Fruit fly (Drosophila melanogaster): Measurements from ENCODE around the gene Tsp26A.

Tsp26A gene

DNA sequence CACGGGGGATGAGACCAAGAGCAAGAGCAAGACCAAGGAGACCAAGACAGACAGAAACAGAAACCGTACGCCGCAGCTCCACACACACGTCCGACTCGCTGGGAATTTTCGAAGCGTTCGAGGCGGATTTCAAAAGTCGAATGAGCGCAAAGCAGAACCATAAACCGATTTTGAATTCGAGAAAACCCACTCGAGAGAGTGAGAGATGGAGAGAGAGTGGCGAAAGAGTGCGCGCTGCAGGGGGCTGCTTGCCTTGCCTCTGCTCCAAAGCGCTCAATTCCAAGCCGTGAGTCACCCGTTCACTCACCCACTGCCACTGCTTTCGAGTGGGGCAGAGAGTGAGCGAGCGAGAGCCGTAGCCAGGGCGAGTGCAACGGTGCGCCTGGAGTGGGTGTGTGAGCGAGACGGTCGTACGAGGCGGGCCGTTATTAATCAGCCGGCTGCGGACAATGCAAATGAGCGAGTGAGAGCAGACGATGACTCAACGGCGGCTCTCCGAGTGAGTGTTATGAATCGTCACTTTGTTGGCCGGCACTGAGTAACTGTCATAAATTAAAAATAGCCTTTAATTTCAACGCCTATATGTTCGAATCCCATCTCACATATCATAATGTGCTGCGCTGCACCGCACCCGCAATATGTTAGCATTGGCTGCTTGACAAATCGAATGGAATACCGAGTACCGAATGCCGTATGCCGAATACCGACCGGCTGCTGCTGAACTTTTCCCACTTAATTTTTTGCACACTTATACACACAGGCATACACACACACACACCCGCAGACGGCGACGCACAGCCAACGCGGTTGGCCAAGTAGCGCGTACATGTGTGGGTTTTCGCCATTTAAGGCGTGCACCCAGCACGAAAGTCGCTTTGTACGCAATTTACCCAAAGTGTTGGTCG, 19.8 kb upstream of the Tsp26A start (continued):
- TF ChIP-seq CG12769 (tag; optimal IDR thresholded peaks at IDR 0.05) (peak; percentile 23), zf30C (GFP tag; optimal IDR thresholded peaks at IDR 0.05) (peak; percentile 26), CG8924 (tag; optimal IDR thresholded peaks at IDR 0.05) (peak; percentile 23), sqz (GFP tag; optimal IDR thresholded peaks at IDR 0.05) (peak; percentile 6), CG17829 (tag; optimal IDR thresholded peaks at IDR 0.05) (peak; percentile 5), prd (optimal IDR thresholded peaks at IDR 0.05) (no peak), prd (GFP tag; IDR thresholded peaks at IDR 0.05) (no peak), kay (GFP tag; optimal IDR thresholded peaks at IDR 0.05) (peak; percentile 98), NfI (GFP tag; optimal IDR thresholded peaks at IDR 0.05) (peak; percentile 4), CG18011 (GFP tag; optimal IDR thresholded peaks at IDR 0.05) (peak; percentile 13), Dad (GFP tag; optimal IDR thresholded peaks at IDR 0.05) (peak; percentile 21), odd (GFP tag; optimal IDR thresholded peaks at IDR 0.05) (peak; percentile 57), lov (optimal IDR thresholded peaks at IDR 0.05) (no peak), lov (GFP tag; IDR thresholded peaks at IDR 0.05) (no peak), Stat92E (GFP tag; optimal IDR thresholded peaks at IDR 0.05) (peak in 1 of 3 experiments; percentile 79), CG11723 (GFP tag; optimal IDR thresholded peaks at IDR 0.05) (no peak), sug (tag; optimal IDR thresholded peaks at IDR 0.05) (peak; percentile 99), ftz-f1 (GFP tag; optimal IDR thresholded peaks at IDR 0.05) (peak; percentile 58), BtbVII (GFP tag; optimal IDR thresholded peaks at IDR 0.05) (peak; percentile 73), oc (tag; optimal IDR thresholded peaks at IDR 0.05) (peak; percentile 16), bcd (GFP tag; optimal IDR thresholded peaks at IDR 0.05) (no peak), CG6765 (GFP tag; optimal IDR thresholded peaks at IDR 0.05) (peak; percentile 80), CG1832 (GFP tag; optimal IDR thresholded peaks at IDR 0.05) (peak; percentile 92), dmrt99B (tag; optimal IDR thresholded peaks at IDR 0.05) (peak; percentile 30), E2f2 (GFP tag; IDR thresholded peaks at IDR 0.05) (no peak), Sin3A (optimal IDR thresholded peaks at IDR 0.05) (peak; percentile 3), sens-2 (GFP tag; IDR thresholded peaks at IDR 0.05) (no peak), CG9876 (GFP tag; optimal IDR thresholded peaks at IDR 0.05) (no peak), emc (GFP tag; optimal IDR thresholded peaks at IDR 0.05) (no peak), CG5180 (GFP tag; optimal IDR thresholded peaks at IDR 0.05) (peak; percentile 13)

DNA sequence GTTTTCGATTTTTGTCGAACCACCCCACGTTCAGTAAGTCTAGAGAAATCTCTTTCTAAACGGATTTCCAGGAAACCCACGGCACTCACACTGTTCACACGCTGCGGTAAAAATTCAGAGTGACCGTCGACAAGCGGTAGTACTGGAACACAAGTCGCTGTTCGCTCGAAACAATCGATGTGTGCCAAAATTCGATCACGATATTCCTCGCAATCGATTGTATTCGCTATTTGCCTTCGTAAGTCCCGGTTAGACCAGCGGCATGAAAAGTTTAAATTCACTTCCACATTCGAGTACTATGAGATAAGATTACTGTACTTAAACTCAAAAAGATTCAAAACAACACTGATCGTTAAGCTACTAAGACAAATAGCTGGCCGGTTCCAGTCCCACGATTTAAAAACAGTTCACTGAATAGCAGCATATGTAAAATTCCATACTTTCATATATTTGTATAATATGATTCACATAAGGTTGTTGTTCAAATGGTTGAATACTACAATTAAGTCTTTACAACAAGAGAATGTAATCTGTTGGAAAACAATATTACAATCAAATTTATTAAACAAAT, 19.1 kb upstream of the Tsp26A start, which contains the start of gene chic:
Gene chic, minus strand, starts transcription at position 157 of the 571 bp plus-strand sequence.
- TF ChIP-seq Elba2 (GFP tag; optimal IDR thresholded peaks at IDR 0.05) (no peak), Rx (GFP tag; IDR thresholded peaks at IDR 0.05) (no peak), CG4820 (GFP tag; optimal IDR thresholded peaks at IDR 0.05) (peak; percentile 5), Nf-YC (tag; optimal IDR thresholded peaks at IDR 0.05) (peak; percentile 8), Hr3 (GFP tag; optimal IDR thresholded peaks at IDR 0.05) (peak; percentile 6), aop (GFP tag; IDR thresholded peaks at IDR 0.05) (no peak), HmgZ (tag; optimal IDR thresholded peaks at IDR 0.05) (peak; percentile 48), Hand (GFP tag; optimal IDR thresholded peaks at IDR 0.05) (peak; percentile 18), esg (GFP tag; conservative IDR thresholded peaks at IDR 0.05) (no peak), ranshi (GFP tag; IDR thresholded peaks at IDR 0.05) (no peak), dati (GFP tag; IDR thresholded peaks at IDR 0.05) (no peak), tin (GFP tag; optimal IDR thresholded peaks at IDR 0.05) (no peak), phol (tag; optimal IDR thresholded peaks at IDR 0.05) (no peak), CG11398 (GFP tag; optimal IDR thresholded peaks at IDR 0.05) (peak; percentile 7), yki (optimal IDR thresholded peaks at IDR 0.05) (no peak), CG2120 (GFP tag; optimal IDR thresholded peaks at IDR 0.05) (peak; percentile 40), nom (GFP tag; optimal IDR thresholded peaks at IDR 0.05) (peak; percentile 50), Dp (GFP tag; optimal IDR thresholded peaks at IDR 0.05) (peak; percentile 45), stwl (tag; optimal IDR thresholded peaks at IDR 0.05) (peak; percentile 57), seq (GFP tag; IDR thresholded peaks at IDR 0.05) (no peak), Side (GFP tag; optimal IDR thresholded peaks at IDR 0.05) (peak; percentile 40)
